Worm (Caenorhabditis elegans): ENCODE measurements around the gene B0303.11.

ce11 chrIII:8684421-8684820 lies 25.8 kb downstream of the B0303.11 start, which contains the start of gene anmt-1:
- TF ChIP-seq nhr-76 (tag; optimal IDR thresholded peaks at IDR 0.05) (no peak), elt-2 (tag; optimal IDR thresholded peaks at IDR 0.05) (no peak), pqm-1 (tag; optimal IDR thresholded peaks at IDR 0.05) (no peak), mab-9 (GFP tag; IDR thresholded peaks at IDR 0.05) (no peak), dpl-1 (GFP tag; optimal IDR thresholded peaks at IDR 0.05) (no peak)

Measured in whole organism, L1 larva.